Fruit fly (Drosophila melanogaster) whole organism, embryonic: ENCODE measurements around the gene CG4364.

ENCODE experiments used
- CG11085 ChIP-seq: fragments of 200-800 bp; sonication (Bioruptor generic); IDR thresholded peaks from 2 replicates; pipeline ENCODE4 v1.3.6; 2022; ENCODE audit warnings: missing biosample characterization, missing genetic modification characterization
- CG12299 ChIP-seq: fragments of 200-800 bp; sonication (Bioruptor generic); optimal IDR thresholded peaks from 2 replicates; lab custom pipeline; 2018; ENCODE audit warnings: missing biosample characterization, mild to moderate bottlenecking, missing genetic modification characterization
- CG12769 ChIP-seq: fragments of 200-800 bp; sonication (Bioruptor generic); optimal IDR thresholded peaks from 2 replicates; lab custom pipeline; 2019; ENCODE audit warnings: missing biosample characterization, mild to moderate bottlenecking, missing genetic modification characterization, moderate library complexity
- CG13123 ChIP-seq: fragments of 200-800 bp; sonication (Bioruptor generic); optimal IDR thresholded peaks from 2 replicates; lab custom pipeline; 2016; ENCODE audit warnings: missing biosample characterization, missing genetic modification characterization
- CG13624 ChIP-seq: fragments of 200-800 bp; sonication (Bioruptor generic); optimal IDR thresholded peaks from 2 replicates; lab custom pipeline; 2016; ENCODE audit warnings: missing biosample characterization, missing genetic modification characterization
- CG14667 ChIP-seq: fragments of 200-800 bp; sonication (Bioruptor generic); IDR thresholded peaks from 2 replicates; pipeline ENCODE4 v1.3.6; 2022; ENCODE audit warnings: missing biosample characterization, missing genetic modification characterization
- CG15073 ChIP-seq: fragments of 200-800 bp; sonication (Bioruptor generic); optimal IDR thresholded peaks from 2 replicates; lab custom pipeline; 2016; ENCODE audit warnings: missing biosample characterization, missing genetic modification characterization
- CG15601 ChIP-seq: fragments of 200-800 bp; sonication (Bioruptor generic); optimal IDR thresholded peaks from 3 replicates; lab custom pipeline; 2019; ENCODE audit warnings: missing biosample characterization, mild to moderate bottlenecking, missing genetic modification characterization, moderate library complexity
- CG1602 ChIP-seq: fragments of 200-800 bp; sonication (Bioruptor generic); optimal IDR thresholded peaks from 3 replicates; lab custom pipeline; 2016; ENCODE audit warnings: missing biosample characterization, missing genetic modification characterization
- CG16779 ChIP-seq: fragments of 200-800 bp; sonication (Bioruptor generic); IDR thresholded peaks from 2 replicates; pipeline ENCODE4 v1.3.6; 2022; ENCODE audit warnings: missing biosample characterization, missing genetic modification characterization
- CG17186 ChIP-seq: fragments of 200-800 bp; sonication (Bioruptor generic); optimal IDR thresholded peaks from 3 replicates; lab custom pipeline; 2017; ENCODE audit warnings: missing biosample characterization, missing genetic modification reagents, missing genetic modification characterization
- CG17359 ChIP-seq: fragments of 200-800 bp; sonication (Bioruptor generic); optimal IDR thresholded peaks from 3 replicates; lab custom pipeline; 2018; ENCODE audit warnings: missing biosample characterization, mild to moderate bottlenecking, missing genetic modification characterization, moderate library complexity
- CG2120 ChIP-seq: fragments of 200-800 bp; sonication (Bioruptor generic); optimal IDR thresholded peaks from 3 replicates; lab custom pipeline; 2016; ENCODE audit warnings: missing biosample characterization, missing genetic modification characterization
- CG2202 ChIP-seq: fragments of 200-800 bp; sonication (Bioruptor generic); optimal IDR thresholded peaks from 2 replicates; lab custom pipeline; 2018; ENCODE audit warnings: missing biosample characterization, mild to moderate bottlenecking, missing genetic modification characterization
- CG30431 ChIP-seq: fragments of 200-800 bp; sonication (Bioruptor generic); optimal IDR thresholded peaks from 2 replicates; lab custom pipeline; 2017; ENCODE audit warnings: missing biosample characterization, missing genetic modification characterization
- CG32532 ChIP-seq: fragments of 200-800 bp; sonication (Bioruptor generic); IDR thresholded peaks from 2 replicates; pipeline ENCODE4 v1.3.6; 2022; ENCODE audit warnings: missing biosample characterization, missing genetic modification characterization
- CG32767 ChIP-seq: fragments of 200-800 bp; sonication (Bioruptor generic); IDR thresholded peaks from 2 replicates; pipeline ENCODE4 v1.3.6; 2022; ENCODE audit warnings: missing biosample characterization, missing genetic modification characterization
- CG3407 ChIP-seq: fragments of 200-800 bp; sonication (Bioruptor generic); optimal IDR thresholded peaks from 2 replicates; lab custom pipeline; 2018; ENCODE audit warnings: missing biosample characterization, mild to moderate bottlenecking, missing genetic modification characterization
- CG4404 ChIP-seq: fragments of 200-800 bp; sonication (Bioruptor generic); IDR thresholded peaks from 2 replicates; pipeline ENCODE4 v1.3.6; 2022; ENCODE audit warnings: missing biosample characterization, missing genetic modification characterization
- CG4424 ChIP-seq: fragments of 200-800 bp; sonication (Bioruptor generic); optimal IDR thresholded peaks from 3 replicates; lab custom pipeline; 2016; ENCODE audit warnings: missing biosample characterization, missing genetic modification characterization
- CG4730 ChIP-seq: fragments of 200-800 bp; sonication (Bioruptor generic); IDR thresholded peaks from 2 replicates; pipeline ENCODE4 v1.3.6; 2022; ENCODE audit warnings: missing biosample characterization, missing genetic modification characterization
- CG6689 ChIP-seq: fragments of 200-800 bp; sonication (Bioruptor generic); IDR thresholded peaks from 2 replicates; pipeline ENCODE4 v1.3.6; 2022; ENCODE audit warnings: missing biosample characterization, missing genetic modification characterization
- CG7963 ChIP-seq: fragments of 200-800 bp; sonication (Bioruptor generic); IDR thresholded peaks from 3 replicates; pipeline ENCODE4 v1.3.6; 2022; ENCODE audit warnings: missing biosample characterization, missing genetic modification characterization; ENCODE audit not compliant: partially characterized antibody
- CG8388 ChIP-seq: fragments of 200-800 bp; sonication (Bioruptor generic); optimal IDR thresholded peaks from 2 replicates; lab custom pipeline; 2019; ENCODE audit warnings: missing biosample characterization, mild to moderate bottlenecking, missing genetic modification characterization, moderate library complexity
- CG8924 ChIP-seq: fragments of 200-800 bp; optimal IDR thresholded peaks from 3 replicates; lab custom pipeline; 2019; ENCODE audit warnings: missing biosample characterization, mild to moderate bottlenecking, missing genetic modification characterization, moderate library complexity
- CG9932 ChIP-seq: fragments of 200-800 bp; sonication (Bioruptor generic); IDR thresholded peaks from 2 replicates; pipeline ENCODE4 v1.3.6; 2022; ENCODE audit warnings: missing biosample characterization, missing genetic modification characterization
- Camta ChIP-seq: fragments of 200-800 bp; sonication (Bioruptor generic); optimal IDR thresholded peaks from 2 replicates; lab custom pipeline; 2016; ENCODE audit warnings: missing biosample characterization, missing genetic modification characterization
- Elba2 ChIP-seq: fragments of 200-800 bp; sonication (Bioruptor generic); optimal IDR thresholded peaks from 3 replicates; lab custom pipeline; 2016; ENCODE audit warnings: missing biosample characterization, missing genetic modification characterization
- HLHmδ ChIP-seq: fragments of 200-800 bp; sonication (Bioruptor generic); optimal IDR thresholded peaks from 2 replicates; lab custom pipeline; 2018; ENCODE audit warnings: missing biosample characterization, mild to moderate bottlenecking, missing genetic modification characterization, moderate library complexity
- HmgZ ChIP-seq: fragments of 200-800 bp; sonication (Bioruptor generic); optimal IDR thresholded peaks from 2 replicates; lab custom pipeline; 2018; ENCODE audit warnings: missing biosample characterization, mild to moderate bottlenecking, missing genetic modification characterization
- Hmx ChIP-seq: fragments of 200-800 bp; sonication (Bioruptor generic); optimal IDR thresholded peaks from 2 replicates; lab custom pipeline; 2016; ENCODE audit warnings: missing biosample characterization, missing genetic modification characterization
- MBD-R2 ChIP-seq: fragments of 200-800 bp; sonication (Bioruptor generic); IDR thresholded peaks from 2 replicates; pipeline ENCODE4 v1.3.6; 2022; ENCODE audit warnings: missing biosample characterization, missing genetic modification characterization
- Mes4 ChIP-seq: fragments of 200-800 bp; sonication (Bioruptor generic); optimal IDR thresholded peaks from 2 replicates; lab custom pipeline; 2016; ENCODE audit warnings: missing biosample characterization, missing genetic modification characterization
- NK7.1 ChIP-seq: fragments of 200-800 bp; sonication (Bioruptor generic); optimal IDR thresholded peaks from 3 replicates; lab custom pipeline; 2016; ENCODE audit warnings: missing biosample characterization, missing genetic modification characterization
- Neu2 ChIP-seq: fragments of 200-800 bp; sonication (Bioruptor generic); optimal IDR thresholded peaks from 3 replicates; lab custom pipeline; 2016; ENCODE audit warnings: missing biosample characterization, missing genetic modification characterization, borderline replicate concordance
- Stat92E ChIP-seq, 3 experiments: fragments of >200 bp in 2 of 3; fragments of 200-800 bp in 1 of 3; sonication (Bioruptor generic) in 1 of 3; optimal IDR thresholded peaks; 2 replicates each; lab custom pipeline; 2017 to 2019; ENCODE audit warnings: missing biosample characterization in 3 of 3, missing genetic modification characterization in 3 of 3, mild to moderate bottlenecking in 1 of 3, moderate library complexity in 1 of 3
- ase ChIP-seq: fragments of 200-800 bp; sonication (Bioruptor generic); IDR thresholded peaks from 3 replicates; pipeline ENCODE4 v1.3.6; 2022; ENCODE audit warnings: missing biosample characterization, missing genetic modification characterization
- cas ChIP-seq: fragments of 200-800 bp; sonication (Bioruptor generic); IDR thresholded peaks from 2 replicates; pipeline ENCODE4 v1.3.6; 2022; ENCODE audit warnings: missing biosample characterization, missing genetic modification characterization
- crc ChIP-seq: fragments of 200-800 bp; sonication (Bioruptor generic); optimal IDR thresholded peaks from 2 replicates; lab custom pipeline; 2016; ENCODE audit warnings: missing biosample characterization, missing genetic modification characterization
- crp ChIP-seq, 2 experiments: fragments of 200-800 bp; sonication (Bioruptor generic); optimal IDR thresholded peaks; 2 replicates in 1 of 2; 3 replicates in 1 of 2; lab custom pipeline; 2017; ENCODE audit warnings: missing biosample characterization in 2 of 2, missing genetic modification characterization in 2 of 2, mild to moderate bottlenecking in 1 of 2, moderate library complexity in 1 of 2
- dimm ChIP-seq: fragments of 200-800 bp; sonication (Bioruptor generic); IDR thresholded peaks from 2 replicates; pipeline ENCODE4 v1.3.6; 2022; ENCODE audit warnings: missing biosample characterization, missing genetic modification characterization
- dpn ChIP-seq, 2 experiments: fragments of 200-800 bp; sonication (Bioruptor generic); optimal IDR thresholded peaks; 3 replicates each; lab custom pipeline; 2016; ENCODE audit warnings: missing biosample characterization in 2 of 2, missing genetic modification characterization in 2 of 2
- fd102C ChIP-seq: fragments of 200-800 bp; sonication (Bioruptor generic); optimal IDR thresholded peaks from 2 replicates; lab custom pipeline; 2018; ENCODE audit warnings: missing biosample characterization, mild to moderate bottlenecking, missing genetic modification characterization, moderate library complexity
- fu2 ChIP-seq: fragments of 200-800 bp; sonication (Bioruptor generic); optimal IDR thresholded peaks from 2 replicates; lab custom pipeline; 2016; ENCODE audit warnings: missing biosample characterization, missing genetic modification characterization
- gce ChIP-seq: fragments of 200-800 bp; sonication (Bioruptor generic); IDR thresholded peaks from 3 replicates; pipeline ENCODE4 v1.3.6; 2022; ENCODE audit warnings: missing biosample characterization, missing genetic modification characterization
- otp ChIP-seq: fragments of 200-800 bp; sonication (Bioruptor generic); IDR thresholded peaks from 3 replicates; pipeline ENCODE4, ENCODE4 v1.3.6; 2022; ENCODE audit warnings: missing biosample characterization, missing genetic modification characterization
- sc ChIP-seq, 3 experiments: fragments of >200 bp in 2 of 3; fragments of 200-800 bp in 1 of 3; sonication (Bioruptor generic) in 1 of 3; optimal IDR thresholded peaks; 2 replicates in 2 of 3; 3 replicates in 1 of 3; lab custom pipeline; 2017; ENCODE audit warnings: mild to moderate bottlenecking in 1 of 3, missing biosample characterization in 1 of 3, missing genetic modification characterization in 1 of 3, missing genetic modification reagents in 1 of 3
- shn ChIP-seq: fragments of 200-800 bp; sonication (Bioruptor generic); optimal IDR thresholded peaks from 3 replicates; lab custom pipeline; 2016; ENCODE audit warnings: missing biosample characterization, missing genetic modification characterization
- sob ChIP-seq: fragments of 200-800 bp; sonication (Bioruptor generic); IDR thresholded peaks from 2 replicates; pipeline ENCODE4 v1.3.6; 2022; ENCODE audit warnings: missing biosample characterization, missing genetic modification characterization
- sqz ChIP-seq: fragments of 200-800 bp; sonication (Bioruptor generic); optimal IDR thresholded peaks from 3 replicates; lab custom pipeline; 2018; ENCODE audit warnings: missing biosample characterization, mild to moderate bottlenecking, missing genetic modification characterization
- tap ChIP-seq: fragments of 200-800 bp; optimal IDR thresholded peaks from 3 replicates; lab custom pipeline; 2019; ENCODE audit warnings: missing biosample characterization, mild to moderate bottlenecking, missing genetic modification characterization, moderate library complexity

Gene CG4364

dm6 chr2L:9711107-9711585 is at the start of gene CG4364 (continued):
- TF ChIP-seq CG13624 (GFP tag; lab: Kevin White, UChicago): no peak
- TF ChIP-seq crc (GFP tag; lab: Kevin White, UChicago): no peak
- TF ChIP-seq sc (optimal IDR thresholded peaks at IDR 0.05; lab: Kevin White, UChicago): no peak
- TF ChIP-seq sc (GFP tag; optimal IDR thresholded peaks at IDR 0.05; lab: Kevin White, UChicago): no peak
- no peak for TF ChIP-seq CG11085 (GFP tag; lab: Robert Waterston, UW)
- TF ChIP-seq CG2202: no peak
- TF ChIP-seq dimm (GFP tag; lab: Robert Waterston, UW): no peak
- TF ChIP-seq Elba2 (GFP tag; lab: Kevin White, UChicago): no peak
- TF ChIP-seq CG12299 (tag; lab: Kevin White, UChicago): no peak
- peak; percentile 30 for TF ChIP-seq CG15601
- TF ChIP-seq gce (GFP tag; lab: Robert Waterston, UW): no peak
- TF ChIP-seq CG15073: no peak
- TF ChIP-seq CG14667 (GFP tag; lab: Robert Waterston, UW): no peak
- no peak for TF ChIP-seq CG8388 (GFP tag; lab: Kevin White, UChicago)
- TF ChIP-seq CG7963: peak; percentile 54; the same call in 2 of the 3 replicates
- TF ChIP-seq CG32767 (GFP tag; lab: Robert Waterston, UW): no peak
- no peak for TF ChIP-seq CG30431 (GFP tag; lab: Kevin White, UChicago)
- TF ChIP-seq ase (GFP tag; lab: Robert Waterston, UW): no peak
- TF ChIP-seq CG1602 (GFP tag; lab: Kevin White, UChicago): no peak
- TF ChIP-seq CG16779 (GFP tag; lab: Robert Waterston, UW): no peak
- no peak for TF ChIP-seq NK7.1
- no peak for TF ChIP-seq sqz (GFP tag; lab: Kevin White, UChicago)
- no peak for TF ChIP-seq HLHmδ (GFP tag; lab: Kevin White, UChicago)
- TF ChIP-seq tap: no peak
- TF ChIP-seq CG17359 (tag; lab: Kevin White, UChicago): no peak
- no peak for TF ChIP-seq dpn (GFP tag; optimal IDR thresholded peaks at IDR 0.05; lab: Kevin White, UChicago)
- TF ChIP-seq CG4404 (GFP tag; lab: Robert Waterston, UW): no peak
- TF ChIP-seq fu2 (GFP tag; lab: Kevin White, UChicago): no peak
- no peak for TF ChIP-seq CG32532 (GFP tag; lab: Robert Waterston, UW)
- TF ChIP-seq CG9932 (GFP tag; lab: Robert Waterston, UW): no peak
- TF ChIP-seq CG6689 (GFP tag; lab: Robert Waterston, UW): no peak
- TF ChIP-seq HmgZ (tag; lab: Kevin White, UChicago): no peak
- TF ChIP-seq Hmx (GFP tag; lab: Kevin White, UChicago): no peak
- peak in 1 of 3 experiments; percentile 79 for TF ChIP-seq Stat92E (GFP tag; optimal IDR thresholded peaks at IDR 0.05; lab: Kevin White, UChicago)
- TF ChIP-seq otp (GFP tag; lab: Robert Waterston, UW): no peak
- no peak for TF ChIP-seq shn (GFP tag; lab: Kevin White, UChicago)
- TF ChIP-seq Camta (GFP tag; lab: Kevin White, UChicago): no peak
- no peak for TF ChIP-seq CG4730
- no peak for TF ChIP-seq fd102C
- no peak for TF ChIP-seq CG3407 (GFP tag; lab: Kevin White, UChicago)
- TF ChIP-seq sob (GFP tag; lab: Robert Waterston, UW): peak; percentile 36; the same call in 1 of the 2 replicates
- TF ChIP-seq MBD-R2: peak; percentile 38; the same call in 1 of the 2 replicates
- TF ChIP-seq CG4424 (GFP tag; lab: Kevin White, UChicago): no peak
- no peak for TF ChIP-seq CG13123 (GFP tag; lab: Kevin White, UChicago)
- TF ChIP-seq Mes4 (GFP tag; lab: Kevin White, UChicago): no peak
- peak in 1 of 2 experiments; percentile 27 for TF ChIP-seq crp (GFP tag; optimal IDR thresholded peaks at IDR 0.05; lab: Kevin White, UChicago)
- no peak for TF ChIP-seq CG17186 (GFP tag; lab: Kevin White, UChicago)
- TF ChIP-seq CG12769 (tag; lab: Kevin White, UChicago): no peak
- TF ChIP-seq Neu2 (GFP tag; lab: Kevin White, UChicago): no peak
- no peak for TF ChIP-seq CG8924 (tag; lab: Kevin White, UChicago)
- TF ChIP-seq cas (GFP tag; lab: Robert Waterston, UW): no peak
- TF ChIP-seq CG2120 (GFP tag; lab: Kevin White, UChicago): no peak
